Worm (Caenorhabditis elegans): ENCODE results near the gene E03H12.7.

E03H12.7 gene

DNA sequence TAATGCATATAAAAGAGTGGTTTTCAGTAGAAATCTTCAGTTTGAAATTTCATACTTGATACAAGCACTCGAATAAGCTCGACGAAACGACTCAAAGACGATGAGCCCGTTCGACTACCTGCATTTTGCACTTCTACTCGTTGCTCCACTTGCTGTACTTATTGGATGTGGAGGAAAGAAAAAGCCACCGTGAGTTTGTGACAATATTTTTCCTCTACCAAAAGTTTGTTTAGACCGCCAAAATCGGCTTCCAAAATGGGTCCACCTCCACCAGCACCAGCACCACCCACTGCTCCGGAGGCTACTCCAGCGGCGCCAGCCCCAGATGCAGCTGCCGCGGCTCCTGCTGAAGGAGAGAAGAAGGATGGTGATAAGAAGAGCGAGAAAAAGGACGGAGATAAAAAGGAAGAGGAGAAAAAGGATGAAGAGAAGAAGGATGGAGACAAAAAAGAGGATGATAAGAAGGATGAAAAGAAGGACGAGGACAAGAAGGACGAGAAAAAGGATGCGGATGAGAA is 11.2 kb downstream of the E03H12.7 start, which contains the start of gene E03H12.5:
Gene E03H12.5, plus strand, starts transcription at position 51 of the 518 bp plus-strand sequence.
- TF ChIP-seq lin-13 (GFP tag; optimal IDR thresholded peaks at IDR 0.05) (no peak), aha-1 (tag; optimal IDR thresholded peaks at IDR 0.05) (no peak), pqm-1 (tag; optimal IDR thresholded peaks at IDR 0.05) (no peak), nhr-12 (tag; optimal IDR thresholded peaks at IDR 0.05) (no peak), irx-1 (tag; optimal IDR thresholded peaks at IDR 0.05) (no peak), xbp-1 (tag; optimal IDR thresholded peaks at IDR 0.05) (no peak), jun-1 (tag; optimal IDR thresholded peaks at IDR 0.05) (no peak), ceh-88 (GFP tag; IDR thresholded peaks at IDR 0.05) (no peak), pag-3 (tag; optimal IDR thresholded peaks at IDR 0.05; ENCODE audit: borderline replicate concordance, insufficient read depth) (no peak), nhr-19 (GFP tag; conservative IDR thresholded peaks at IDR 0.05) (no peak), zip-4 (GFP tag; optimal IDR thresholded peaks at IDR 0.05) (no peak), grh-1 (GFP tag; IDR thresholded peaks at IDR 0.05) (no peak)

DNA sequence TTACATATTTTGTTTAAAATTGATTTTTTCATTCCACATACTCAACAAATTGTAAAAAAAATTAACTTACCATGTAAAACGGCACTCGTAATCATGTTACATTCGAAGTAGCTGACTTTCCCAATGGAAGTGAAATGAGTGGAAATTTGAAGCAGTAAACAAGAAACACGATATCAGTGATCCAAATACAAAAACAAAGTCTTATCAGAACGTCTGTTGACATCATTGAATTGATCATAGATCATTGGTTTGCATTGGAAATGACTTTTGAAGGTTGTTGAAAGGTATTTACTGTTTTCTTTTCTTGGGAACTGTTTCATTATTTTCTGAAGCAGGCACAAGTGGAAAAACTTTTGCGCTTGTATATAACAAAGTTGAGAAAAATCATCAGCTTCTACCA is 12.4 kb downstream of the E03H12.7 start, which contains the start of gene Y9C9A.16:
Gene Y9C9A.16, minus strand, starts transcription at position 131 of the 400 bp plus-strand sequence.
- TF ChIP-seq hlh-4 (tag; optimal IDR thresholded peaks at IDR 0.05) (no peak), vab-15 (tag; optimal IDR thresholded peaks at IDR 0.05) (no peak)

DNA sequence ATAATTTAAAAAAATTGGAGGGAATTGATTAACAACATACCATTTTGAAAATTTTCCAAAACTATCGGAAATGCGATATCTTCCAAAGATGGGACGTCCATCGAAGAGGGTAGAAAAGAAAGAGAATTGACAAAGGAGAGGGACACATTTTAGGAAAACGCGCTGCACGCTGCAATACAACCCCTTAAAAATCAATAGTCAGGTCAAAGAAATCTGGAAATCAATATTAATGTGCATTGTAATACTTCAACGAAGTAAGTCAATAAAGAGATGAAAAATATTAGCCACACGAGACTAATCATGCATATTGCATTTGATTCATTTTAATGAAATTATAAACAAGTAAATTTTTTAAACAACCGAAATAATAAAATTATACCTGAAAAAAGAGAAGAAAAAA is 19.0 kb downstream of the E03H12.7 start, which contains the start of gene Y9C9A.13:
Gene Y9C9A.13, minus strand, starts transcription at position 101 of the 400 bp plus-strand sequence.
- TF ChIP-seq nhr-12 (tag; optimal IDR thresholded peaks at IDR 0.05), result no peak
- no peak for TF ChIP-seq snu-23 (GFP tag; optimal IDR thresholded peaks at IDR 0.05)
- TF ChIP-seq zag-1 (tag; optimal IDR thresholded peaks at IDR 0.05), result no peak
- no peak for TF ChIP-seq unc-86 (tag; optimal IDR thresholded peaks at IDR 0.05)
- TF ChIP-seq C16A3.4 (tag; optimal IDR thresholded peaks at IDR 0.05), result no peak
- no peak for TF ChIP-seq lsy-2 (tag; optimal IDR thresholded peaks at IDR 0.05)
- TF ChIP-seq nhr-71 (tag; optimal IDR thresholded peaks at IDR 0.05), result no peak
- TF ChIP-seq vab-15 (tag; optimal IDR thresholded peaks at IDR 0.05), result no peak
- TF ChIP-seq lin-14 (GFP tag; optimal IDR thresholded peaks at IDR 0.05), result no peak
- no peak for TF ChIP-seq pqm-1 (tag; optimal IDR thresholded peaks at IDR 0.05)
- TF ChIP-seq mep-1 (tag; optimal IDR thresholded peaks at IDR 0.05), result no peak
- TF ChIP-seq F16B12.6 (tag; optimal IDR thresholded peaks at IDR 0.05), result no peak
- no peak for TF ChIP-seq sup-37 (GFP tag; optimal IDR thresholded peaks at IDR 0.05)
- TF ChIP-seq fkh-8 (tag; optimal IDR thresholded peaks at IDR 0.05), result no peak
- TF ChIP-seq nhr-11 (tag; optimal IDR thresholded peaks at IDR 0.05), result no peak
- no peak for TF ChIP-seq nhr-19 (GFP tag; conservative IDR thresholded peaks at IDR 0.05)
- TF ChIP-seq Y116A8C.19 (tag; optimal IDR thresholded peaks at IDR 0.05; ENCODE audit: borderline replicate concordance), result no peak
- TF ChIP-seq dsc-1 (tag; optimal IDR thresholded peaks at IDR 0.05), result no peak

DNA sequence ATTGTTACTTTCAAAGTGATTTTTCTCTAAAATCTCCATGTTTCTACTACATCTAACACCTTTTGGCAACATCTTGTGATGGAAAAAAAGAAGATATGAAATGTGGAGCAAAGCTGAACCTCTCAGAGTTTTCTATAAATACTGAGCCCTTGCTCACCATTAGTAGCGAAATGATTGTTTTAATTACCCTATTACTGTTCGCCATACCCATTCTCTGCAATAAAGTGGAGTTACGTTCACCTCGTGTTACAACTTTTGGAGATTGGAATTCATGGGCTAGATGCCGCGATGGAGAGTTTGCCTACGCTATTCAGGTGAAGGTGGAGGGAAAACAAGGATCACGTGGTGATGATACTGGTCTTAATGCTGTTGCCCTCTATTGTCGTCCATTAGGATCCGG is 24.6 kb downstream of the E03H12.7 start, which contains the start of gene txt-3:
Gene txt-3, plus strand, starts transcription at position 125 of the 400 bp plus-strand sequence.
- TF ChIP-seq lsy-2 (tag; optimal IDR thresholded peaks at IDR 0.05) (no peak), nhr-28 (tag; optimal IDR thresholded peaks at IDR 0.05) (no peak), snpc-4 (tag; optimal IDR thresholded peaks at IDR 0.05) (no peak), hlh-17 (GFP tag; optimal IDR thresholded peaks at IDR 0.05; ENCODE audit: borderline replicate concordance) (no peak), ets-5 (GFP tag; IDR thresholded peaks at IDR 0.05) (no peak), lin-13 (GFP tag; optimal IDR thresholded peaks at IDR 0.05) (no peak), nhr-71 (tag; optimal IDR thresholded peaks at IDR 0.05) (no peak), elt-3 (tag; optimal IDR thresholded peaks at IDR 0.05) (no peak), dpl-1 (GFP tag; optimal IDR thresholded peaks at IDR 0.05) (no peak), xbp-1 (tag; optimal IDR thresholded peaks at IDR 0.05) (no peak), egl-27 (tag; optimal IDR thresholded peaks at IDR 0.05) (no peak), isw-1 (GFP tag; IDR thresholded peaks at IDR 0.05) (no peak), mep-1 (tag; optimal IDR thresholded peaks at IDR 0.05) (no peak), nhr-19 (GFP tag; conservative IDR thresholded peaks at IDR 0.05) (no peak), skn-1 (tag; optimal IDR thresholded peaks at IDR 0.05) (no peak), nhr-76 (tag; optimal IDR thresholded peaks at IDR 0.05) (no peak)

All from whole organism, L1 larva.